Worm (Caenorhabditis elegans) whole organism, young adult: Measurements from ENCODE around the gene C07A9.9.

ENCODE experiments used
- F49E8.2 ChIP-seq: sonication (generic microtip); optimal IDR thresholded peaks from 3 replicates; lab custom pipeline; 2017; ENCODE audit warnings: missing genetic modification characterization, mild to moderate bottlenecking, missing compliant biosample characterization, antibody characterized with exemption, moderate library complexity; ENCODE audit not compliant: insufficient read depth
- aptf-2 ChIP-seq: fragments of 200-800 bp; sonication (Bioruptor generic); conservative IDR thresholded peaks from 2 replicates; pipeline ENCODE4 v1.3.6; 2022; ENCODE audit warnings: missing genetic modification reagents, missing genetic modification characterization, missing compliant biosample characterization
- athp-1 ChIP-seq: sonication (generic microtip); optimal IDR thresholded peaks from 2 replicates; lab custom pipeline; 2017; ENCODE audit warnings: mild to moderate bottlenecking, missing genetic modification characterization, missing compliant biosample characterization
- bed-1 ChIP-seq: fragments of 200-800 bp; sonication (Bioruptor generic); IDR thresholded peaks from 2 replicates; pipeline ENCODE4 v1.3.6; 2022; ENCODE audit warnings: missing genetic modification reagents, missing genetic modification characterization, missing compliant biosample characterization
- dox-1 ChIP-seq: fragments of 200-800 bp; sonication (Bioruptor generic); IDR thresholded peaks from 2 replicates; pipeline ENCODE4 v1.3.6; 2022; ENCODE audit warnings: missing genetic modification reagents, missing genetic modification characterization, missing compliant biosample characterization
- lag-1 ChIP-seq: fragments of 200-800 bp; sonication (Bioruptor generic); IDR thresholded peaks from 2 replicates; pipeline ENCODE4 v1.3.6; 2022; ENCODE audit warnings: missing genetic modification reagents, missing genetic modification characterization, missing compliant biosample characterization
- mel-28 ChIP-seq: sonication (generic microtip); optimal IDR thresholded peaks from 2 replicates; lab custom pipeline; 2016; ENCODE audit warnings: borderline replicate concordance, mild to moderate bottlenecking, missing genetic modification characterization, missing compliant biosample characterization
- rpc-1 ChIP-seq, 2 experiments: fragments of 150-350 bp in 1 of 2; sonication (generic microtip) in 1 of 2; optimal IDR thresholded peaks; 2 replicates each; lab custom pipeline; 2014 to 2018; ENCODE audit warnings: missing biosample characterization in 1 of 2, missing genetic modification characterization in 1 of 2, missing genetic modification reagents in 1 of 2, missing genotype in 1 of 2

ce11 chrIII:9703747-9704605 is 36.5 kb upstream of the C07A9.9 start:
- TF ChIP-seq bed-1 (GFP tag; lab: Robert Waterston, UW) (no peak), F49E8.2 (tag; lab: Kevin White, UChicago) (no peak), lag-1 (GFP tag; lab: Robert Waterston, UW) (no peak), rpc-1 (optimal IDR thresholded peaks at IDR 0.05; lab: Kevin White, UChicago) (no peak), rpc-1 (tag; optimal IDR thresholded peaks at IDR 0.05; lab: Kevin White, UChicago) (no peak), aptf-2 (GFP tag; lab: Robert Waterston, UW) (no peak), dox-1 (GFP tag; lab: Robert Waterston, UW) (no peak), mel-28 (tag; lab: Kevin White, UChicago) (no peak), athp-1 (tag; lab: Kevin White, UChicago) (no peak)
